Fruit fly (Drosophila melanogaster): ENCODE measurements around the gene CG46306.

Gene CG46306

dm6 chrX:16791058-16791457 is 44.3 kb downstream of the CG46306 start, which contains the start of gene Rrp45 (continued):
- TF ChIP-seq CG16813 (GFP tag; IDR thresholded peaks at IDR 0.05; ENCODE audit: partially characterized antibody) (no peak), pzg (GFP tag; optimal IDR thresholded peaks at IDR 0.05) (peak; percentile 31), CG11247 (GFP tag; IDR thresholded peaks at IDR 0.05) (no peak), CG2116 (GFP tag; optimal IDR thresholded peaks at IDR 0.05) (peak; percentile 5), Dp (GFP tag; optimal IDR thresholded peaks at IDR 0.05) (peak; percentile 41), Rfx (GFP tag; IDR thresholded peaks at IDR 0.05) (0 out of 2 replicates have a peak, but pooled peaks have one; percentile 21), Med (GFP tag) (peak; percentile 64), row (GFP tag; IDR thresholded peaks at IDR 0.05) (peak; percentile 73), CG13894 (tag; optimal IDR thresholded peaks at IDR 0.05) (no peak), CG6254 (GFP tag; optimal IDR thresholded peaks at IDR 0.05) (no peak), cwo (GFP tag; optimal IDR thresholded peaks at IDR 0.05) (peak; percentile 4), Dref (GFP tag; IDR thresholded peaks at IDR 0.05) (0 out of 2 replicates have a peak, but pooled peaks have one; percentile 21)

DNA sequence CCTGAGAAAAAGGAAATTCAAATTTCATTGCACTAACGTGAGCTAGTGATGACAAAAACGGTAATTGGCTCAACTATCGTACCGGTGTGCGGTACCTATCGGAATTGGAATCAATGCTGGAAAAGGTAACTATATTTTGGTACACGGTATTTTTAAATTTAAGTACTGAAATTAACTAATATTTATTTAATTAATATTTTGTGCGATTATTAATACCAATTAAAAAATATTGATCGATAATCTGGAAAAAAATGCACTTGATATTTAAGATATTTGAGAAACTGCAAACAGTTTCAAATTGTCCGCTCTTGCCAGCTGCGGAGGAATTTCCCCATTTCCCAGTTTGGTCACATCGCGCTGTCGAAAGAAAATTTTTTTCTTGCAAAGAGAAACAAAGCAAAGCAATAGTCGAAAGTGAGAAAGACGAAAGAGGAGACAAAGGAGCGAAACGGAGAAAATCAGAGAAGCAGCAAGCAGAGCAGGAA is 47.9 kb downstream of the CG46306 start:
- TF ChIP-seq Dbx (GFP tag; IDR thresholded peaks at IDR 0.05): no peak
- peak; percentile 5 for TF ChIP-seq CG30403 (GFP tag; optimal IDR thresholded peaks at IDR 0.05)
- TF ChIP-seq Oaz (GFP tag; IDR thresholded peaks at IDR 0.05): no peak
- TF ChIP-seq dmrt11E (tag; optimal IDR thresholded peaks at IDR 0.05): no peak
- TF ChIP-seq Neu2 (GFP tag; optimal IDR thresholded peaks at IDR 0.05; ENCODE audit: borderline replicate concordance): no peak
- no peak for TF ChIP-seq Hsf (GFP tag; optimal IDR thresholded peaks at IDR 0.05)
- no peak for TF ChIP-seq jumu (GFP tag; optimal IDR thresholded peaks at IDR 0.05)
- TF ChIP-seq knrl (GFP tag; IDR thresholded peaks at IDR 0.05; ENCODE audit: partially characterized antibody): peak; percentile 65; the same call in 2 of the 3 replicates
- no peak for TF ChIP-seq trh (GFP tag; optimal IDR thresholded peaks at IDR 0.05)
- TF ChIP-seq CrebB (tag; optimal IDR thresholded peaks at IDR 0.05): no peak
- no peak for TF ChIP-seq Taf1 (GFP tag; IDR thresholded peaks at IDR 0.05)
- no peak for TF ChIP-seq CG3847 (GFP tag; IDR thresholded peaks at IDR 0.05)
- TF ChIP-seq Poxn (GFP tag; IDR thresholded peaks at IDR 0.05): no peak
- no peak for TF ChIP-seq shn (GFP tag; optimal IDR thresholded peaks at IDR 0.05)
- TF ChIP-seq dm (GFP tag; optimal IDR thresholded peaks at IDR 0.05): no peak
- TF ChIP-seq CG5245 (GFP tag; optimal IDR thresholded peaks at IDR 0.05): no peak
- TF ChIP-seq tna (GFP tag; IDR thresholded peaks at IDR 0.05; ENCODE audit: partially characterized antibody): no peak
- no peak for TF ChIP-seq Hand (GFP tag; optimal IDR thresholded peaks at IDR 0.05)
- TF ChIP-seq nom (GFP tag; optimal IDR thresholded peaks at IDR 0.05): peak; percentile 3
- no peak for TF ChIP-seq Max (GFP tag; optimal IDR thresholded peaks at IDR 0.05)
- no peak for TF ChIP-seq prd (optimal IDR thresholded peaks at IDR 0.05)
- peak; percentile 54; the same call in 2 of the 3 replicates for TF ChIP-seq prd (GFP tag; IDR thresholded peaks at IDR 0.05)
- TF ChIP-seq CG10462 (GFP tag; optimal IDR thresholded peaks at IDR 0.05): no peak
- TF ChIP-seq CG9817 (tag; optimal IDR thresholded peaks at IDR 0.05): no peak
- TF ChIP-seq Trl (optimal IDR thresholded peaks at IDR 0.05): no peak
- TF ChIP-seq Trl (GFP tag; optimal IDR thresholded peaks at IDR 0.05): no peak
- no peak for TF ChIP-seq Drgx (GFP tag; IDR thresholded peaks at IDR 0.05)
- peak; percentile 28 for TF ChIP-seq nmo (GFP tag; optimal IDR thresholded peaks at IDR 0.05)
- TF ChIP-seq lbe (GFP tag; optimal IDR thresholded peaks at IDR 0.05): no peak
- no peak for TF ChIP-seq Med (GFP tag)
- no peak for TF ChIP-seq cg (GFP tag; optimal IDR thresholded peaks at IDR 0.05)
- TF ChIP-seq Dp (GFP tag; optimal IDR thresholded peaks at IDR 0.05): peak; percentile 78
- TF ChIP-seq klu (GFP tag; IDR thresholded peaks at IDR 0.05): no peak
- peak; percentile 76 for TF ChIP-seq BEAF-32 (GFP tag; optimal IDR thresholded peaks at IDR 0.05)
- peak; percentile 57 for TF ChIP-seq Bgb (GFP tag; IDR thresholded peaks at IDR 0.05; ENCODE audit: partially characterized antibody)
- TF ChIP-seq phol (tag; optimal IDR thresholded peaks at IDR 0.05): peak; percentile 1
- no peak for TF ChIP-seq Hmx (GFP tag; optimal IDR thresholded peaks at IDR 0.05)
- no peak; the same call in 1 of the 2 replicates for TF ChIP-seq CG32772 (GFP tag; IDR thresholded peaks at IDR 0.05)
- no peak for TF ChIP-seq aop (GFP tag; IDR thresholded peaks at IDR 0.05)
- no peak for TF ChIP-seq CG12155 (GFP tag; optimal IDR thresholded peaks at IDR 0.05)

All from whole organism, embryonic.